Worm (Caenorhabditis elegans): ENCODE data around the gene T13H5.1.

T13H5.1 gene

DNA sequence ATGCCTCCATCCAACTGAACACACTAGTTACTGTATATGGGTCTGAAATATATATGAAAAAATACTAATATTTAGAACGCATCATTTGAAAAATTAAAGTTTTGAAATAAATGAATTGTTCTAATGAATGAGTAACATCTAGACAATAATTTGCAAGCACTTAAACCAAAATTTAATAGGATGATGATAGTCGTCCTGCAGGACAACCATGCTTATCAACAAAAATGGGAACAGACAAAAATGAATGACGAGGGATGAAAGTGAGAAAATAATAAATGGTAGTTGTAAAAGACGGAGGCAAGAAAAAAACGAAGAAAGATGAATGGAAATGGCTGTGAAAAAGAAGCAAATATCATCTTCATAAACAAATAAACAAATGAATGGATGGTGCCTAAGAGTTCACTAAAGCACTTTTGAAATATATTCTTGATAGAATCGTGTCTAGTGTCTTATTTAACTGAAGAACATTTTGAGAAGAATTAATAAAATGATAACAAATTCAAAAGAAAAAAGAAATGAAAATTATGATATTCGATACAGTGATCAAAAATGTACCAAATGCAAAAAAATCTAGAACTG lies 22.4 kb upstream of the T13H5.1 start, which contains the start of gene gldi-7:
Gene gldi-7 (minus strand): TSS at position 42 of the 579 bp plus-strand sequence.
- TF ChIP-seq nhr-76 (tag; optimal IDR thresholded peaks at IDR 0.05) = no peak
- no peak for TF ChIP-seq ham-2 (GFP tag; optimal IDR thresholded peaks at IDR 0.05)
- TF ChIP-seq drap-1 (GFP tag; optimal IDR thresholded peaks at IDR 0.05) = no peak

DNA sequence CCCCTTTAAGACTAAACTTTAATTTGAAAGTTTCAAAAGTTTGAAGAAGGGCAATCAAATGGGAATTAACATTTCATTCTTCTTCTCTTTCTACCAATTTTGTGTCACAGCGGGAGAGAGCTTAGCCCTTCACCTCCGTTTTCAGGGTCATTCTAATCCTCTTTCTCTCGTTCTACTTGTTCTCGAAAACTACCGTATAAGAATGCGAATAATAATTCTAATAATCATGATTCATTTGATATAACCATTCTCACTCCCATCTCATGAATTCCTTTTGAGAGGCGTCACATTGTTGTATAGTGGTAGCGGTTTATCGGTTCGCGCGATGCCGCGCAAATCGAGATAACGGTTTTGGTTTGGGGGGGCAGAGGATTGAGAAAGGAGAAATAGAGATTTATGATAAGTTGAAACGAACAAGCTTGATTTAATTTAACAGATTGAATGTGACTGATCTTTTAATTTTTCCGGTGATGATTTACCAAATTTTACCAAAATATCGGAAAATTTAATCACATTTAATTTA lies 20.4 kb upstream of the T13H5.1 start:
- peak; percentile 78 for TF ChIP-seq ham-2 (GFP tag; optimal IDR thresholded peaks at IDR 0.05)
- TF ChIP-seq nhr-237 (tag; optimal IDR thresholded peaks at IDR 0.05) = no peak
- TF ChIP-seq elt-1 (tag; optimal IDR thresholded peaks at IDR 0.05; ENCODE audit: borderline replicate concordance, insufficient read depth) = peak; percentile 68

- TF ChIP-seq hlh-1 (tag; optimal IDR thresholded peaks at IDR 0.05) (no peak), lsy-2 (tag; optimal IDR thresholded peaks at IDR 0.05) (peak; percentile 30)
Observed at ce11 chrII:8525133-8525736, 16.4 kb upstream of the T13H5.1 start, which contains the start of the genes prp-9 and mrps-18B. Gene prp-9, minus strand, starts transcription at chrII:8525396. Gene mrps-18B, plus strand, starts transcription at chrII:8525681.

DNA sequence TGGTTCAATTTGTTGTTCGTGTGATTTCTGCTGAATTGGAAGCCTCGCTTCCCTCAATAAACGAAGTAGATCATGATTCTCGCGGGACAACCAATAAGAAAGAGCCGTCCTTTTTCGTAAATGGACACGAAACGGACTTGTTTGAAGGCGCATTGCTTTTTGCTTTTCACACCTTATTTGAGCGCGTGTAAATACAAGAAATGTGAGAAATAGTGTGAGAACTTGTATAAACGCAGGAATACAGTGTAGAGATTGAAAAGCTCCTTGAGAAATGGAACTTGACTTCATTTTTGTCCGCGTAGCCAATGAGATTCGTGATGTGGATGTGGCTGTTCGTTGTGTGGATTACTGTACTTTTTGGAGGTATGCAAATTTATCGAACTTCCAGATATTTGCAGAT lies 11.8 kb upstream of the T13H5.1 start, which contains the start of gene cht-2:
Gene cht-2 (plus strand): TSS at position 301 of the 400 bp plus-strand sequence.
- TF ChIP-seq nhr-12 (tag; optimal IDR thresholded peaks at IDR 0.05) (no peak), M03D4.4 (tag; optimal IDR thresholded peaks at IDR 0.05) (no peak), nhr-2 (tag; optimal IDR thresholded peaks at IDR 0.05) (no peak), drap-1 (GFP tag; optimal IDR thresholded peaks at IDR 0.05) (no peak), sem-2 (GFP tag; optimal IDR thresholded peaks at IDR 0.05) (no peak), mab-5 (tag; optimal IDR thresholded peaks at IDR 0.05) (no peak), nhr-76 (tag; optimal IDR thresholded peaks at IDR 0.05) (no peak), mep-1 (tag; optimal IDR thresholded peaks at IDR 0.05) (no peak), ceh-83 (GFP tag; optimal IDR thresholded peaks at IDR 0.05) (no peak), nhr-28 (tag; optimal IDR thresholded peaks at IDR 0.05) (no peak), unc-39 (tag; optimal IDR thresholded peaks at IDR 0.05) (no peak), hlh-1 (tag; optimal IDR thresholded peaks at IDR 0.05) (no peak), lin-32 (GFP tag; optimal IDR thresholded peaks at IDR 0.05) (no peak)

DNA sequence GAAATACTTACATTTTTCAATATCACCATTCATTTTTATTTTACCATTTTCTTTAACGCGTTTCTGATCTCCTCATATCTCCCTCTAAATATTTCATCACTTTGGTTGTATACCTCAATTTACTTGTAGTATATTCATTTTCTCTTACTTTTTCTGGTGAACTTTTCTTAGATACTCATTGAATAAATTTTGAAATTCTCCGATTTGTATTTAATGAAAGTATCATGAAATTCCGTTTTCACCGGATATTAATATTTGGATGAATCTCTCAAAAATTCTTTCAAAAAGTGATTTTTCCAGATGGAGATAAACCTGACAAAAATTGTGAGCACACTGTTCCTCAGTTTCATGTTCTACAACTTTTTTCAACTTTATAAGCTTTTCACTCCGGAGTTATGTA lies 9.4 kb upstream of the T13H5.1 start, which contains the start of gene T13H5.8:
Gene T13H5.8 (plus strand): TSS at position 301 of the 400 bp plus-strand sequence.
- TF ChIP-seq nhr-2 (tag; optimal IDR thresholded peaks at IDR 0.05) (no peak), nhr-76 (tag; optimal IDR thresholded peaks at IDR 0.05) (no peak), bed-3 (GFP tag; optimal IDR thresholded peaks at IDR 0.05) (no peak), sptf-1 (tag; optimal IDR thresholded peaks at IDR 0.05) (no peak), nhr-12 (tag; optimal IDR thresholded peaks at IDR 0.05) (no peak), pha-4 (tag; optimal IDR thresholded peaks at IDR 0.05) (no peak), lin-32 (GFP tag; optimal IDR thresholded peaks at IDR 0.05) (no peak), elt-3 (tag; optimal IDR thresholded peaks at IDR 0.05) (no peak), ceh-43 (GFP tag; optimal IDR thresholded peaks at IDR 0.05) (no peak), cnd-1 (tag; optimal IDR thresholded peaks at IDR 0.05) (no peak), tbx-8 (GFP tag; optimal IDR thresholded peaks at IDR 0.05) (no peak), zip-8 (tag; optimal IDR thresholded peaks at IDR 0.05) (no peak), M03D4.4 (tag; optimal IDR thresholded peaks at IDR 0.05) (no peak), unc-39 (tag; optimal IDR thresholded peaks at IDR 0.05) (no peak), lin-13 (tag; optimal IDR thresholded peaks at IDR 0.05) (no peak), snpc-4 (tag; optimal IDR thresholded peaks at IDR 0.05) (no peak), unc-62 (GFP tag; optimal IDR thresholded peaks at IDR 0.05) (no peak), ceh-83 (GFP tag; optimal IDR thresholded peaks at IDR 0.05) (no peak)

- TF ChIP-seq elt-3 (tag; optimal IDR thresholded peaks at IDR 0.05) = no peak
- TF ChIP-seq unc-62 (GFP tag; optimal IDR thresholded peaks at IDR 0.05) = no peak
- TF ChIP-seq lin-32 (GFP tag; optimal IDR thresholded peaks at IDR 0.05) = no peak
- no peak for TF ChIP-seq M03D4.4 (tag; optimal IDR thresholded peaks at IDR 0.05)
- TF ChIP-seq elt-1 (tag; optimal IDR thresholded peaks at IDR 0.05; ENCODE audit: borderline replicate concordance, insufficient read depth) = no peak
- peak; percentile 71 for TF ChIP-seq sptf-1 (tag; optimal IDR thresholded peaks at IDR 0.05)
- no peak for TF ChIP-seq nhr-76 (tag; optimal IDR thresholded peaks at IDR 0.05)
- TF ChIP-seq zip-8 (tag; optimal IDR thresholded peaks at IDR 0.05) = no peak
- no peak for TF ChIP-seq mls-2 (tag; optimal IDR thresholded peaks at IDR 0.05)
- no peak for TF ChIP-seq snpc-4 (tag; optimal IDR thresholded peaks at IDR 0.05)
- no peak for TF ChIP-seq hlh-1 (tag; optimal IDR thresholded peaks at IDR 0.05)
- TF ChIP-seq ces-1 (GFP tag; optimal IDR thresholded peaks at IDR 0.05) = no peak
- TF ChIP-seq tbx-8 (GFP tag; optimal IDR thresholded peaks at IDR 0.05) = no peak
- no peak for TF ChIP-seq nhr-28 (tag; optimal IDR thresholded peaks at IDR 0.05)
- TF ChIP-seq nhr-2 (tag; optimal IDR thresholded peaks at IDR 0.05) = no peak
- TF ChIP-seq mab-5 (tag; optimal IDR thresholded peaks at IDR 0.05) = no peak
- no peak for TF ChIP-seq ztf-11 (tag; optimal IDR thresholded peaks at IDR 0.05)
- TF ChIP-seq nhr-237 (tag; optimal IDR thresholded peaks at IDR 0.05) = peak; percentile 32
- TF ChIP-seq cnd-1 (tag; optimal IDR thresholded peaks at IDR 0.05) = no peak
- TF ChIP-seq bed-3 (GFP tag; optimal IDR thresholded peaks at IDR 0.05) = no peak
- peak; percentile 78 for TF ChIP-seq pha-4 (tag; optimal IDR thresholded peaks at IDR 0.05)
- peak; percentile 7 for TF ChIP-seq drap-1 (GFP tag; optimal IDR thresholded peaks at IDR 0.05)
- TF ChIP-seq ceh-39 (tag; optimal IDR thresholded peaks at IDR 0.05) = peak; percentile 48
- TF ChIP-seq unc-39 (tag; optimal IDR thresholded peaks at IDR 0.05) = no peak
- TF ChIP-seq lin-13 (tag; optimal IDR thresholded peaks at IDR 0.05) = no peak
- no peak for TF ChIP-seq blmp-1 (tag; optimal IDR thresholded peaks at IDR 0.05)
- TF ChIP-seq sem-2 (GFP tag; optimal IDR thresholded peaks at IDR 0.05) = no peak
- TF ChIP-seq lsy-2 (tag; optimal IDR thresholded peaks at IDR 0.05) = peak; percentile 91
- TF ChIP-seq nhr-12 (tag; optimal IDR thresholded peaks at IDR 0.05) = no peak
- TF ChIP-seq flh-1 (GFP tag; optimal IDR thresholded peaks at IDR 0.05) = no peak
Observed at ce11 chrII:8516783-8517182, 7.9 kb upstream of the T13H5.1 start, which contains the start of gene rnh-2. Gene rnh-2, plus strand, starts transcription at chrII:8517150.
